Fruit fly (Drosophila melanogaster) whole organism, pupa: ENCODE data around the gene Cp36.

Experiments
- CG10348 ChIP-seq: fragments of 200-800 bp; sonication (Bioruptor generic); IDR thresholded peaks from 2 replicates; pipeline ENCODE4 v1.3.6; 2022; ENCODE audit warnings: missing biosample characterization, missing genetic modification characterization
- CG15710 ChIP-seq: fragments of 200-800 bp; sonication (Bioruptor generic); optimal IDR thresholded peaks from 2 replicates; lab custom pipeline; 2018; ENCODE audit warnings: missing biosample characterization, mild to moderate bottlenecking, missing genetic modification characterization, moderate library complexity
- CG17806 ChIP-seq: fragments of 200-800 bp; sonication (Bioruptor generic); optimal IDR thresholded peaks from 2 replicates; lab custom pipeline; 2018; ENCODE audit warnings: missing biosample characterization, mild to moderate bottlenecking, missing genetic modification characterization, moderate library complexity
- CG32121 ChIP-seq: fragments of 200-800 bp; sonication (Bioruptor generic); IDR thresholded peaks from 2 replicates; pipeline ENCODE4 v1.3.6; 2022; ENCODE audit warnings: missing biosample characterization, missing genetic modification characterization
- EcR ChIP-seq: fragments of 200-800 bp; sonication (Bioruptor generic); optimal IDR thresholded peaks from 3 replicates; lab custom pipeline; 2019; ENCODE audit warnings: missing biosample characterization, missing genetic modification characterization, mild to moderate bottlenecking, moderate library complexity, missing genetic modification reagents
- Pif1A ChIP-seq: fragments of 200-800 bp; sonication (Bioruptor generic); optimal IDR thresholded peaks from 3 replicates; lab custom pipeline; 2016; ENCODE audit warnings: missing biosample characterization, missing genetic modification characterization

DNA sequence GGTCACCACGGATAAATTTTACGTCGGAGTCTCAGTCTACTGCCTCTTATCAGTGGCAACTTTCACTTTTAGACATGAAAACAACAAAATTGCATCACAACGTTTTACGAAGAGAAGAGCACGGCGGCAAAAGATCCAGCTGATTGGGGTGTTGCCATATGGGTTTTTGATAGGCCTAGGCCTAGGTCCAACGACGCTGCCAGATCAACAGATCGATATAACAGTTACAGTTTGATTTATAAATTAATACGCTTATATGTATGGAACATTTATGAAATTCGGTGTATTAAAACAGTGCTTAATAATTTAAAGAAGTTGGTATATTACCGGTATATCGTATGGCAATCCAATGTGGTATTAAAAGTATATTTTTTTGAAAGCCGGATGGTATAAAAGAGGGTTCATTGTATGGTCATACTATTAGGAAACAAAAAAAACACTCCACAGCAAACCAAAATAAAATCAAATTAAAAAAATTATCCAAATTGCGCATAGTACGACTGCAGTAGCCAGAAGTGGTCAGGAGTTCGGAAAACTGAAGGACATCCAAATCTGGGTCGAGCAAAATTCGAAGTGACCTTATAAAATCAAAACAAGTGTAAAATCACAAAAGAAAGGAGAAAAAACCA is 42.3 kb upstream of the Cp36 start, which contains the start of gene CG1440:
- TF ChIP-seq CG17806 (tag; lab: Kevin White, UChicago) (peak; percentile 32), CG32121 (GFP tag; lab: Robert Waterston, UW) (peak; percentile 30; the same call in 1 of the 2 replicates), EcR (GFP tag; lab: Kevin White, UChicago) (no peak), Pif1A (GFP tag; lab: Kevin White, UChicago) (no peak), CG15710 (peak; percentile 34), CG10348 (GFP tag; lab: Robert Waterston, UW) (no peak)
